Fruit fly (Drosophila melanogaster) S2 (cell line): ENCODE results near the gene C901.
"Not testable (repeated sequence)": the region's sequence is repeated elsewhere in the genome, so short reads cannot be mapped to it uniquely, and the experiment has no call there.

Experiments used
- CG8478 ChIP-seq: fragments of >200 bp; optimal IDR thresholded peaks from 2 replicates; lab custom pipeline; 2018
- CTCF ChIP-seq, 2 experiments: fragments of >200 bp; optimal IDR thresholded peaks; 2 replicates each; lab custom pipeline; 2018

C901 gene

dm6 chrX:10966978-10967731, at the start of gene C901:
Gene C901, minus strand, starts transcription at chrX:10967134.
- TF ChIP-seq CG8478 (lab: Kevin White, UChicago) (no peak), CTCF (optimal IDR thresholded peaks at IDR 0.05; lab: Kevin White, UChicago) (no peak)

dm6 chrX:10959912-10960311, 7.0 kb downstream of the C901 start:
- TF ChIP-seq CTCF (optimal IDR thresholded peaks at IDR 0.05; lab: Kevin White, UChicago), result no peak
- no peak for TF ChIP-seq CG8478 (lab: Kevin White, UChicago)

DNA sequence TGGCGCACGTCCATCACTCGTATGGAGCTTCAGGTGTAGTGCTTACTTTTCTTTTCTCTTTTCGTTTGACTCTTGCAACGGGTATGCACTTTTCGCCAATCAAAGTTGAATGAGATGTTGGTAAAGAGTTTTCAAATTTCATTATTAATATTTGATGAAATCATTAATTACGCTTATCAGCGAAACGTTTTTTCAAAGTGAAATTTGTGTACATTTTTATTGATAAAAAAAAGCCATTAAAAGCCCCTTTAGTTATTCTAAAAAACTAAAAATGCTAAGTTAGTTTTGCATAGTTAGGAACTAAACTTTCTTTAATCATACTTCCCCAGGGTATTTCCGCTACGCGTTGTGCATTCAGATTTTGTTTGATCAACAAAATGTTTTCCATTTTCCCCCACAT, 13.7 kb downstream of the C901 start:
- TF ChIP-seq CG8478 (lab: Kevin White, UChicago), result no peak
- no peak for TF ChIP-seq CTCF (optimal IDR thresholded peaks at IDR 0.05; lab: Kevin White, UChicago)

- TF ChIP-seq CG8478 (lab: Kevin White, UChicago) (no peak), CTCF (optimal IDR thresholded peaks at IDR 0.05; lab: Kevin White, UChicago) (no peak)
Observed at dm6 chrX:10952386-10952785, 14.5 kb downstream of the C901 start, which contains the start of gene Rab9Fb. Gene Rab9Fb, minus strand, starts transcription at chrX:10952486.

DNA sequence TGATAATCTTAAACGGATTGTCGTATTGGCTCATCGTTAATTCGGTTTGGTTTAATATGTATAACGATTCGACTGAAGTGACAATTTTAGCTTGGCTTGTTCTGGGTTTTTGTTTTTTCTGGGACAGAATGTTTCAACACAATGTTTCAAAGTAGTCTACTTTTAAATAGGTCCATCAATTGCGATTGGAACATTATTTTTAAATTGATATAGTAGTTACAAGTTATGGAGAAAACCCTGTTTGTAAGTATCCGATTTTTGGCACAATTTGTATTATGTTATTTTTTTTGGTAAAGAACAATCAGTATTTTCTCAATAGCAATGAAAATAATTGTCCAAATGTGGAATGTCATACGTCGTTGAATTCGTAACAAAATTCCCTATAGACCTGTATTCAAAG, 16.0 kb downstream of the C901 start, which contains the start of gene Rab9Fa:
TSS of gene Rab9Fa (minus strand) at position 101 of the 400 bp plus-strand sequence.
- TF ChIP-seq CTCF (optimal IDR thresholded peaks at IDR 0.05; lab: Kevin White, UChicago); CG8478 (lab: Kevin White, UChicago): not testable (repeated sequence)

DNA sequence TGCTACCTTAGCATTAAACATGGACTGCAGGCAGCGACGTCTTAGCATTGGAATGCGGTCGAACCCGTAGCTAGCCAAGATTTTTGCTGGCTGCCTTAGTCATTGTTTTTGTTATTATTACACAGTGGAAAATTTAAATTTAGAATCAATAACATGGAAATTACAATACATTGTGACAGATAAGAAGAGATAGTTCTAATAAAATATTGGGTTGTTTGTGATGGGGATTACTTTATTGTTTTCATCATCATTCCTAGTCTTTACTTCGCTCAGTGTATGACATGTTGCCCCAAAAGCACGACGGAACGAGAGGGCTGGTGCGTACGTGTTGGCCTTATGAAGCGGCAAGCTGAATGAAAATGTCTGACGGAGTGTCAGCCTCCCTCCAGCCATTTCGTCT, 30.3 kb downstream of the C901 start:
- TF ChIP-seq CTCF (optimal IDR thresholded peaks at IDR 0.05; lab: Kevin White, UChicago) (no peak), CG8478 (lab: Kevin White, UChicago) (no peak)

- TF ChIP-seq CG8478 (lab: Kevin White, UChicago), result no peak
- no peak for TF ChIP-seq CTCF (optimal IDR thresholded peaks at IDR 0.05; lab: Kevin White, UChicago)
Observed at dm6 chrX:10935587-10935986, 31.3 kb downstream of the C901 start.

dm6 chrX:10933776-10934175, 33.2 kb downstream of the C901 start:
- TF ChIP-seq CTCF (optimal IDR thresholded peaks at IDR 0.05; lab: Kevin White, UChicago) (no peak), CG8478 (lab: Kevin White, UChicago) (no peak)

DNA sequence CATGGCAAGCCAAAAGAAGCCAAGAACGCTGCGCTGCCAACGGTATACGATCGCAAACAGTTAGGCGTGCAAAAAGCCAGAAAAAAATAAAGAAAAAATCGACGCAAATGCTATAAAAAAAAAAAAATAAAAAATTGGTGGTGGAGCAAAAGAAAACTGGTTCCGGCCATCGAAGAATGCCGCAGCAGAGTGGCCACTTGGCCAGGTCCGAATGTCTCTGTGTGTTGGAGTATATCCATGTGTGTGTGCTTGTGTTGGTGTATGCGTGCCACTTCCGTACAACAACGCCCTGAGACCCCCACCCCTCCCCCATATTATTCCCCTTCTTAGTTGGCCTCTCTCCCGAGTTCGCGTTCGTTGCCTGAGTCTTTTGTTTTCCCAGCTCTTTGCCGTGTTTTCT, 34.6 kb downstream of the C901 start:
- TF ChIP-seq CTCF (optimal IDR thresholded peaks at IDR 0.05; lab: Kevin White, UChicago), result no peak
- TF ChIP-seq CG8478 (lab: Kevin White, UChicago), result no peak

DNA sequence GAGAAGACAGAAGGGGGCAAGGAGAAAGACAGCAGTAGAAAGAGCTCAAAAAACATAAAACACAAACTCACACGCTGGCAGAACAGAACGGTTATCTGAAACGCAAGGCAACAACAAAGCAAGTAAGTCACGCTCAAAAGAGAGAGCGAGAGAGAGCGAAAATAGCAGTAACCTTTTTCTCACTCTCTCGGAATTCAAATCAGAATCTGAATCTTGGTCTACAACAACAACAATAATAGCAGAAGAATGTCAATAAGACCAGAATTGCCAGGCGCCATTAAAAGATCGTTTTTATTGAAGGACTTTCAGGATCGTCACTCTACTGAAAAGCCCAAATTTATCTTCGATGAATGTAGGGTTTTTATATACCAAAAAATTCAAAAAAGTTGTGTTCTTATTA, 35.7 kb downstream of the C901 start:
- TF ChIP-seq CTCF (optimal IDR thresholded peaks at IDR 0.05; lab: Kevin White, UChicago), result no peak
- no peak for TF ChIP-seq CG8478 (lab: Kevin White, UChicago)

DNA sequence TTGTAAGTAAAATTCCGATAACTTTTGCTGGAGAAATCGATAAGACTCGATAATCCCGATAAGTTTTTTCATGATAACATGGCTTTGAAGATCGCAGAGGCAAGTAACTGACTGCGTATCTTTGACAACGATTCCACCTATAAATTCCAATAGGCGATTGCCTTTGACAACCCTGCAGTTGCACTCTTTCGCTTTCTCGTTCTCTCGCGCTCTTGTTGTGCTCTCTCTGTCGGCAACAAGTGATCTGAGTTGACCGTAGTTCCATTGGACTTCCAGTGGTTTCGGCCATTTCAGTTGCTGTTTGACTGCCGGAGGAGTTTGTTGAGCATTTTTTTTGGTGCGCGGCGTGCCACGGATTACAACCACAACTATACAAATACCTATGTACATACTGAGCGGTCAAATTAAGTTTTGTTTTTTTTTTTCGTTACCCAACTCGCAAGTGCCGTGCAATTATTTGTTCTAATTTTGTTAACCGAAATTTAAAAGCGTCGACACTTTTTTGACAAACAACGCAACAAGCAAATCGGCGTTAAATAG, 36.3 kb downstream of the C901 start, which contains the start of gene Myo10A:
TSS of gene Myo10A (plus strand) at position 288 of the 540 bp plus-strand sequence.
- TF ChIP-seq CTCF (optimal IDR thresholded peaks at IDR 0.05; lab: Kevin White, UChicago) (no peak), CG8478 (lab: Kevin White, UChicago) (no peak)

DNA sequence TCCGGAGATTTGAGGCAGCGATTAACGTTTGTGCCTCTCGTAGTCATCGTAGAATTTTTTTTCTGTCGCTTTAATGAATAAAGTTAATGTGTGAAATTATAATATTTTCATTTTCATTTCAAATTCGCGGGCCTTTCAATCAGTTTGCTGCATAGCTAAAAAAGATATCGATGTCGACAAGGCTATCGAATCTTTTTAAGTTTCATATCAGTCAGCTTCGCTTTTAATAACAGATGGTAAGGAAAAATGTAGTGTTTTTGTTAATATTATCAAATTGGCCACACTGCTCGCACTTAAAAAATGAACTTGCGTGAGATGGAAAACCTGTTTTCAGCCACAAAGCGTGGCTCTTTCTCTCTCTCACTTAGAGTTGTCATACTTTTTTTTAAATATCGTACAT, 37.3 kb downstream of the C901 start:
- TF ChIP-seq CTCF (optimal IDR thresholded peaks at IDR 0.05; lab: Kevin White, UChicago) (no peak), CG8478 (lab: Kevin White, UChicago) (no peak)

DNA sequence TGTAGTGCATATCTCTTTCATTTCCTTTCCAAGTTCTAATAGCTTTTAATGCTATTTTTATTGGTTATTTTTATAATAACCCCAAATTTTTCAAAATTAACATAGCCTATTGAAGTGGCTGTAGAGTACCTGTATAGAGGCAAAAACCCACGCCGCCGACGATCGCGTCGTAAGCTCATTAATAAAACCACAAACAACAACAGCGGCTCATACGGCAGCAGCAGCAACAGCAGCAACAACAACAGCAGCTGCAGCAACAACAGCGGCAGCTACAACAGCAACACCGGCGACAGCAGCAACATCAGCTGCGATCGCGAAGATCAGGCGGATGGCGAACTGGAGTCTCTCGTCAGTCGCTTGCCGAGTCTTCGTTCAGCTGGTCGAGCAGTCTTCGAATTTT, 39.8 kb downstream of the C901 start, which contains the start of gene CG2145:
TSS of gene CG2145 (plus strand) at position 290 of the 400 bp plus-strand sequence.
- TF ChIP-seq CG8478 (lab: Kevin White, UChicago), result no peak
- no peak for TF ChIP-seq CTCF (optimal IDR thresholded peaks at IDR 0.05; lab: Kevin White, UChicago)

dm6 chrX:10926245-10926644, 40.7 kb downstream of the C901 start:
- no peak for TF ChIP-seq CG8478 (lab: Kevin White, UChicago)
- no peak for TF ChIP-seq CTCF (optimal IDR thresholded peaks at IDR 0.05; lab: Kevin White, UChicago)

DNA sequence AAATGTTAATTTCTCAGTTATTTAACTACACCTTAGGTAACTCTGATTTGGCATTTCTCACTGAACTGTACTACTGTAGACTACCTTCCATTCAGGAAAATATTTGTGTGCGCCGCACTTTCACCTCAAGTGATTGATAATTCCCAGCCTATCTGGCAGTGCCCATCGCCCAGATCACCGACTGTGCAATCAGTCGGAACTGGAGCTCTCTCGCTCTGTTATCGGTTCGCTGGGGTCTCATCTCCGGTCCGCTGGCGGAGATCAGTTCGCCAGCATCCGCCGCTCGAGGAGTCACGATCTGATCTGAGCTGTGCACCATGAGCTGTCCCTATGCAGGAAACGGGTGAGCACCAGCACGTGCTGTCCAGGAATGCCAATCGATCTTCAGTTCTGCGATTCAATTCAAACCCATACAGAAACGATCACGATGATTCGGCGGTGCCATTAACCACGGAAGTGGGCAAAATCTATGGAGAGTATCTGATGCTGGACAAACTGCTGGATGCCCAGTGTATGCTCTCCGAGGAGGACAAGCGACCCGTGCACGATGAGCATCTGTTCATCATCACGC, 43.1 kb downstream of the C901 start, which contains the start of gene v:
TSS of gene v (plus strand) at position 262 of the 571 bp plus-strand sequence.
- TF ChIP-seq CTCF (optimal IDR thresholded peaks at IDR 0.05; lab: Kevin White, UChicago), result no peak
- no peak for TF ChIP-seq CG8478 (lab: Kevin White, UChicago)
